Worm (Caenorhabditis elegans) whole organism, early embryonic: ENCODE data around the gene taf-2.

ENCODE experiments used
- ama-1 ChIP-seq: fragments of 150-350 bp; optimal IDR thresholded peaks from 2 replicates; lab custom pipeline; 2014
- flt-1 ChIP-seq: fragments of 200-800 bp; sonication (Bioruptor generic); IDR thresholded peaks from 2 replicates; pipeline ENCODE4 v1.3.6; 2022; ENCODE audit warnings: missing genetic modification characterization, missing compliant biosample characterization

DNA sequence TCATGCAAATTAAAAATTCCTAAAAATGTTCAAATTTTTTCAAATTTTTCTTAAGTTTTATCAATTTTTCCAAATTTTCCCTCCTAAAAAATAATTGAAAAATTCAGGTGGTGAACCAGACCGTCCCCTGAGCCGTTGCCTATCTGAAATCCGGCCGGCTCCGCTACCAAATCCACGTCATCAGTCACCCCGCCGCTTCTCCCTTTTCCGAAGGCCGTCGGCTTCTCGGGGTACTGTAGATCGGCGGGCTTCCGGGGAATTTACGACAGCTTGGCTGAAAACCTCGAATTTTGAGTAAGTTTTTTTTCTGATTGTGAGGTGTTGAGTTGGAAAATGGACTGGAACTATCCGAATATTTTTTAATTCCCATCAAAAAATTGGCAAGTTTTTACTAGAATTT is 22.8 kb downstream of the taf-2 start:
- TF ChIP-seq flt-1 (GFP tag; lab: Robert Waterston, UW) (no peak), ama-1 (lab: Kevin White, UChicago) (no peak)
